Fruit fly (Drosophila melanogaster) whole organism, prepupa: ENCODE results near the gene bab1.

Experiments
- Blimp-1 ChIP-seq: fragments of 200-800 bp; sonication (Bioruptor generic); optimal IDR thresholded peaks from 3 replicates; lab custom pipeline; 2017; ENCODE audit warnings: missing biosample characterization, missing genetic modification characterization, mild to moderate bottlenecking, moderate library complexity, missing genetic modification reagents
- CG15336 ChIP-seq: fragments of 200-800 bp; sonication (Bioruptor generic); IDR thresholded peaks from 2 replicates; pipeline ENCODE4 v1.3.6; 2022; ENCODE audit warnings: missing biosample characterization, missing genetic modification characterization
- CG1621 ChIP-seq: fragments of 200-800 bp; sonication (Bioruptor generic); optimal IDR thresholded peaks from 3 replicates; lab custom pipeline; 2018; ENCODE audit warnings: missing biosample characterization, mild to moderate bottlenecking, missing genetic modification characterization
- CG16779 ChIP-seq: fragments of 200-800 bp; sonication (Bioruptor generic); optimal IDR thresholded peaks from 3 replicates; lab custom pipeline; 2017; ENCODE audit warnings: missing biosample characterization, mild to moderate bottlenecking, missing genetic modification characterization
- CG3032 ChIP-seq: fragments of 200-800 bp; optimal IDR thresholded peaks from 2 replicates; lab custom pipeline; 2019; ENCODE audit warnings: missing biosample characterization, mild to moderate bottlenecking, missing genetic modification characterization, moderate library complexity
- CG32006 ChIP-seq: fragments of 200-800 bp; sonication (Bioruptor generic); optimal IDR thresholded peaks from 3 replicates; lab custom pipeline; 2017; ENCODE audit warnings: missing biosample characterization, mild to moderate bottlenecking, missing genetic modification characterization
- CG34406 ChIP-seq: fragments of 200-800 bp; sonication (Bioruptor generic); optimal IDR thresholded peaks from 3 replicates; lab custom pipeline; 2016; ENCODE audit warnings: missing biosample characterization, missing genetic modification characterization
- CG3919 ChIP-seq: fragments of 200-800 bp; sonication (Bioruptor generic); optimal IDR thresholded peaks from 3 replicates; lab custom pipeline; 2016; ENCODE audit warnings: missing biosample characterization, missing genetic modification characterization
- CG4318 ChIP-seq: fragments of 200-800 bp; sonication (Bioruptor generic); optimal IDR thresholded peaks from 3 replicates; lab custom pipeline; 2017; ENCODE audit warnings: missing biosample characterization, mild to moderate bottlenecking, missing genetic modification characterization
- CG6163 ChIP-seq: fragments of 200-800 bp; sonication (Bioruptor generic); IDR thresholded peaks from 3 replicates; pipeline ENCODE4 v1.3.6; 2022; ENCODE audit warnings: missing biosample characterization, missing genetic modification characterization
- CG6808 ChIP-seq: fragments of 200-800 bp; sonication (Bioruptor generic); optimal IDR thresholded peaks from 3 replicates; lab custom pipeline; 2017; ENCODE audit warnings: missing biosample characterization, missing genetic modification characterization, mild to moderate bottlenecking, moderate library complexity, missing genetic modification reagents
- CG6854 ChIP-seq: fragments of 200-800 bp; sonication (Bioruptor generic); optimal IDR thresholded peaks from 2 replicates; lab custom pipeline; 2017; ENCODE audit warnings: missing biosample characterization, mild to moderate bottlenecking, missing genetic modification characterization
- CG8632 ChIP-seq: fragments of 200-800 bp; sonication (Bioruptor generic); optimal IDR thresholded peaks from 3 replicates; lab custom pipeline; 2016; ENCODE audit warnings: missing biosample characterization, missing genetic modification characterization
- CG9139 ChIP-seq: fragments of 200-800 bp; sonication (Bioruptor generic); optimal IDR thresholded peaks from 3 replicates; lab custom pipeline; 2017; ENCODE audit warnings: missing biosample characterization, mild to moderate bottlenecking, missing genetic modification characterization
- Eip75B ChIP-seq: fragments of 200-800 bp; sonication (Bioruptor generic); optimal IDR thresholded peaks from 3 replicates; lab custom pipeline; 2016; ENCODE audit warnings: missing biosample characterization, missing genetic modification characterization
- Eip78C ChIP-seq: fragments of 200-800 bp; sonication (Bioruptor generic); peaks from one replicate; lab custom pipeline; 2016; ENCODE audit warnings: missing biosample characterization, missing genetic modification characterization
- Eip93F ChIP-seq: fragments of 200-800 bp; sonication (Bioruptor generic); optimal IDR thresholded peaks from 2 replicates; lab custom pipeline; 2016; ENCODE audit warnings: missing biosample characterization, mild to moderate bottlenecking, missing genetic modification characterization
- Ets21C ChIP-seq: fragments of 200-800 bp; sonication (Bioruptor generic); optimal IDR thresholded peaks from 3 replicates; lab custom pipeline; 2016; ENCODE audit warnings: missing biosample characterization, missing genetic modification characterization
- Ets96B ChIP-seq: fragments of 200-800 bp; optimal IDR thresholded peaks from 2 replicates; lab custom pipeline; 2019; ENCODE audit warnings: missing biosample characterization, mild to moderate bottlenecking, missing genetic modification characterization, moderate library complexity
- Hr38 ChIP-seq: sonication (Bioruptor generic); optimal IDR thresholded peaks from 2 replicates; lab custom pipeline; 2016; ENCODE audit warnings: missing biosample characterization, missing genetic modification characterization
- Hr39 ChIP-seq: fragments of 200-800 bp; sonication (Bioruptor generic); optimal IDR thresholded peaks from 2 replicates; lab custom pipeline; 2016; ENCODE audit warnings: missing biosample characterization, missing genetic modification characterization
- Met ChIP-seq: fragments of 200-800 bp; sonication (Bioruptor generic); optimal IDR thresholded peaks from 3 replicates; lab custom pipeline; 2016; ENCODE audit warnings: missing biosample characterization, missing genetic modification characterization
- OdsH ChIP-seq: fragments of 200-800 bp; sonication (Bioruptor generic); optimal IDR thresholded peaks from 3 replicates; lab custom pipeline; 2016; ENCODE audit warnings: missing biosample characterization, missing genetic modification characterization
- Smox ChIP-seq: fragments of 200-800 bp; sonication (Bioruptor generic); optimal IDR thresholded peaks from 3 replicates; lab custom pipeline; 2016; ENCODE audit warnings: missing biosample characterization, missing genetic modification characterization
- Sox14 ChIP-seq: fragments of 200-800 bp; sonication (Bioruptor generic); optimal IDR thresholded peaks from 3 replicates; lab custom pipeline; 2016; ENCODE audit warnings: missing biosample characterization, missing genetic modification characterization
- Sox15 ChIP-seq: fragments of 200-800 bp; sonication (Bioruptor generic); optimal IDR thresholded peaks from 3 replicates; lab custom pipeline; 2016; ENCODE audit warnings: missing biosample characterization, missing genetic modification characterization
- dsx ChIP-seq: fragments of 200-800 bp; optimal IDR thresholded peaks from 3 replicates; lab custom pipeline; 2019; ENCODE audit warnings: missing biosample characterization, mild to moderate bottlenecking, missing genetic modification characterization, moderate library complexity; ENCODE audit not compliant: poor library complexity, severe bottlenecking
- eg ChIP-seq: fragments of 200-800 bp; sonication (Bioruptor generic); IDR thresholded peaks from 3 replicates; pipeline ENCODE4 v1.3.6; 2022; ENCODE audit warnings: missing biosample characterization, missing genetic modification characterization
- fd59A ChIP-seq: fragments of 200-800 bp; sonication (Bioruptor generic); optimal IDR thresholded peaks from 2 replicates; lab custom pipeline; 2017; ENCODE audit warnings: missing biosample characterization, mild to moderate bottlenecking, missing genetic modification characterization, missing genetic modification reagents
- fd85E ChIP-seq: fragments of 200-800 bp; sonication (Bioruptor generic); optimal IDR thresholded peaks from 3 replicates; lab custom pipeline; 2016; ENCODE audit warnings: missing biosample characterization, missing genetic modification characterization
- lz ChIP-seq: fragments of 200-800 bp; sonication (Bioruptor generic); optimal IDR thresholded peaks from 3 replicates; lab custom pipeline; 2016; ENCODE audit warnings: missing biosample characterization, missing genetic modification characterization
- net ChIP-seq: fragments of 200-800 bp; sonication (Bioruptor generic); optimal IDR thresholded peaks from 3 replicates; lab custom pipeline; 2016; ENCODE audit warnings: missing biosample characterization, missing genetic modification characterization
- salr ChIP-seq, 2 experiments: fragments of 200-800 bp; sonication (Bioruptor generic); optimal IDR thresholded peaks; 3 replicates each; lab custom pipeline; 2016 to 2018; ENCODE audit warnings: missing biosample characterization in 2 of 2, missing genetic modification characterization in 2 of 2, mild to moderate bottlenecking in 1 of 2
- spab ChIP-seq: fragments of 200-800 bp; sonication (Bioruptor generic); optimal IDR thresholded peaks from 2 replicates; lab custom pipeline; 2017; ENCODE audit warnings: missing biosample characterization, mild to moderate bottlenecking, missing genetic modification characterization, missing genetic modification reagents
- svp ChIP-seq: fragments of 200-800 bp; sonication (Bioruptor generic); peaks from one replicate; lab custom pipeline; 2016; ENCODE audit warnings: missing biosample characterization, missing genetic modification characterization
- topi ChIP-seq: fragments of 200-800 bp; sonication (Bioruptor generic); optimal IDR thresholded peaks from 3 replicates; lab custom pipeline; 2016; ENCODE audit warnings: missing biosample characterization, missing genetic modification characterization

bab1 gene

dm6 chr3L:1046436-1046835 lies 54.5 kb downstream of the bab1 start:
- TF ChIP-seq salr (GFP tag; optimal IDR thresholded peaks at IDR 0.05; lab: Kevin White, UChicago) (no peak), Hr38 (GFP tag; lab: Kevin White, UChicago) (no peak), CG3032 (tag; lab: Kevin White, UChicago) (no peak), CG6854 (GFP tag; lab: Kevin White, UChicago) (no peak), CG15336 (GFP tag; lab: Robert Waterston, UW) (no peak), CG9139 (no peak), Blimp-1 (no peak), CG32006 (GFP tag; lab: Kevin White, UChicago) (no peak), Sox14 (GFP tag; lab: Kevin White, UChicago) (no peak), spab (GFP tag; lab: Kevin White, UChicago) (no peak), CG16779 (tag; lab: Kevin White, UChicago) (no peak), CG34406 (GFP tag; lab: Kevin White, UChicago) (no peak), svp (GFP tag; lab: Kevin White, UChicago) (no peak), dsx (GFP tag; lab: Kevin White, UChicago) (no peak)
- TF ChIP-seq, all 60 proteins: peak for 0

dm6 chr3L:1043530-1043929 lies 57.4 kb downstream of the bab1 start:
- TF ChIP-seq Eip78C (GFP tag; lab: Kevin White, UChicago) = peak; percentile 20
- peak; percentile 55 for TF ChIP-seq svp (GFP tag; lab: Kevin White, UChicago)
- no peak for TF ChIP-seq CG4318 (GFP tag; lab: Kevin White, UChicago)
- no peak for TF ChIP-seq CG6808 (GFP tag; lab: Kevin White, UChicago)
- no peak for TF ChIP-seq CG6163

- TF ChIP-seq Sox15 (GFP tag; lab: Kevin White, UChicago) = no peak
- no peak for TF ChIP-seq CG1621 (tag; lab: Kevin White, UChicago)
- no peak for TF ChIP-seq Ets21C (GFP tag; lab: Kevin White, UChicago)
- TF ChIP-seq fd85E (GFP tag; lab: Kevin White, UChicago) = no peak
- TF ChIP-seq CG34406 (GFP tag; lab: Kevin White, UChicago) = no peak
- TF ChIP-seq topi (GFP tag; lab: Kevin White, UChicago) = no peak
- no peak for TF ChIP-seq Hr39 (GFP tag; lab: Kevin White, UChicago)
- no peak for TF ChIP-seq CG4318 (GFP tag; lab: Kevin White, UChicago)
- TF ChIP-seq CG6163 = no peak
- no peak for TF ChIP-seq Met
- no peak for TF ChIP-seq dsx (GFP tag; lab: Kevin White, UChicago)
- TF ChIP-seq CG9139 = no peak
- no peak for TF ChIP-seq OdsH
- TF ChIP-seq Eip75B = no peak
- TF ChIP-seq CG3032 (tag; lab: Kevin White, UChicago) = no peak
- TF ChIP-seq CG8632 (GFP tag; lab: Kevin White, UChicago) = no peak
Observed at dm6 chr3L:1041410-1041809, 59.5 kb downstream of the bab1 start.

- TF ChIP-seq CG1621 (tag; lab: Kevin White, UChicago) (no peak), OdsH (peak; percentile 0), salr (GFP tag; optimal IDR thresholded peaks at IDR 0.05; lab: Kevin White, UChicago) (peak in 1 of 2 experiments; percentile 22), eg (0 out of 3 replicates have a peak, but pooled peaks have one; percentile 11), topi (GFP tag; lab: Kevin White, UChicago) (peak; percentile 10), CG8632 (GFP tag; lab: Kevin White, UChicago) (no peak), net (GFP tag; lab: Kevin White, UChicago) (no peak), lz (GFP tag; lab: Kevin White, UChicago) (peak; percentile 17), Smox (GFP tag; lab: Kevin White, UChicago) (no peak), Eip75B (no peak), Ets96B (no peak), CG6854 (GFP tag; lab: Kevin White, UChicago) (peak; percentile 53), fd59A (no peak), Eip93F (GFP tag; lab: Kevin White, UChicago) (peak; percentile 20), CG3919 (GFP tag; lab: Kevin White, UChicago) (peak; percentile 8)
Observed at dm6 chr3L:1034887-1035260, 66.0 kb downstream of the bab1 start.
